Worm (Caenorhabditis elegans) whole organism, L4/young adult: ENCODE measurements around the gene C04C3.6.

Source experiments
- W03F9.2 ChIP-seq: fragments of 150-350 bp; optimal IDR thresholded peaks from 2 replicates; lab custom pipeline; 2014; ENCODE audit warnings: missing biosample characterization, missing genetic modification characterization
- him-1 ChIP-seq: sonication (generic microtip); optimal IDR thresholded peaks from 2 replicates; lab custom pipeline; 2016; ENCODE audit warnings: missing genotype, missing genetic modification reagents, missing genetic modification characterization, missing compliant biosample characterization

DNA sequence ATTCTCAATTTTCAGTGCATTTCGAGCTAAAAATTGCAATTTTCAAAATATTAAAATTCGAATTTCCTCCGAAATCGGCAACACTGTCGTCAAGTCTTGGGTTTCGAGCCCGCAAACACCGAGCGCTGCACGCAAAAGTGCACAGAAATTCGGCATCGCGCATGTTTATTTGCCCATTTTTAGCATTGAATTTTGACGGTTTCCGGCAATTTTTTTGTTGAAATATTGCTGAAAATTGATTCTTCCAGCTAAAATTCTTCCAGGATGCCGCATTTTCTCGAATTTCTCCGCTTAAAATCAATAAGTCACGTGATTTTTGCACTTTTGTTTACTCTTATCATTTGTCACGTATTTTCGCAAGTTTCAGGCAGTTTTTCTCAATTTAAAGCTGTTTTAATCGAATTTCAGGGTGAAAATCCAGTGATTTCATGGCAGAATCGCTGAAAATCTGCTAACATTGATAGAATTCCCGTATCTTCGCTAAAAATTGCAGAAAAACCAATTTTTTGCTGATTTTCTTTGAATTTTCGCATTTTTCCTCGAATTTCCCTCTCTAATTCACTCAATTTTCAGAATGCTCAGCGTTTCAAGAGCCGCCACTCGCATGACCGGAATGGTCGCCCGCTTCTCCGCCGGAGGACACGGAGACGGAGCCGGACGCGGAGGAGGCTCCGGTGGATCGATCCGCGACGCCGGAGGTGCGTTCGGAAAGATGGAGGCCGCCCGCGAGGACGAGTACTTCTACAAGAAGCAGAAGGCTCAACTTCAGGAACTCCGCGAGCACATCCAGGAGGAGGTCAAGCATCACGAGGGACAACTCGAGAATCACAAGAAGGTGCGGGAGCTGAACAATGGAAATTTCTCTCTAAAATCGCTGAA, 36.8 kb downstream of the C04C3.6 start, which contains the start of gene mai-2:
- TF ChIP-seq him-1, result no peak
- no peak for TF ChIP-seq W03F9.2 (tag; lab: Kevin White, UChicago)
